Worm (Caenorhabditis elegans) whole organism, L4 larva: ENCODE measurements around the gene sms-3.

ENCODE experiments used
- Y105C5A.15 ChIP-seq: fragments of 200-800 bp; sonication (Bioruptor generic); IDR thresholded peaks from 2 replicates; pipeline ENCODE4 v1.3.6; 2022; ENCODE audit warnings: missing genetic modification characterization, missing compliant biosample characterization
- Y48G9A.11 ChIP-seq: fragments of 200-800 bp; sonication (Bioruptor generic); IDR thresholded peaks from 2 replicates; pipeline ENCODE4 v1.3.6; 2022; ENCODE audit warnings: missing genetic modification reagents, missing genetic modification characterization, missing compliant biosample characterization
- ceh-32 ChIP-seq: sonication (generic microtip); optimal IDR thresholded peaks from 2 replicates; lab custom pipeline; 2016; ENCODE audit warnings: mild to moderate bottlenecking, missing genetic modification characterization, missing compliant biosample characterization; ENCODE audit not compliant: poor library complexity
- dve-1 ChIP-seq: sonication (generic microtip); optimal IDR thresholded peaks from 2 replicates; lab custom pipeline; 2017; ENCODE audit warnings: antibody characterized with exemption, mild to moderate bottlenecking, missing genetic modification characterization, missing compliant biosample characterization; ENCODE audit not compliant: insufficient read depth
- fos-1 ChIP-seq: fragments of 150-350 bp; optimal IDR thresholded peaks from 2 replicates; lab custom pipeline; 2014; ENCODE audit warnings: missing biosample characterization, missing genetic modification characterization
- lir-3 ChIP-seq: sonication (generic microtip); optimal IDR thresholded peaks from 2 replicates; lab custom pipeline; 2016; ENCODE audit warnings: mild to moderate bottlenecking, missing genetic modification characterization, missing compliant biosample characterization
- lsy-2 ChIP-seq, 2 experiments: fragments of 150-350 bp in 1 of 2; sonication (generic microtip) in 1 of 2; optimal IDR thresholded peaks; 2 replicates each; lab custom pipeline; 2014 to 2017; ENCODE audit warnings: missing biosample characterization in 2 of 2, missing genetic modification characterization in 2 of 2
- mes-2 ChIP-seq: sonication (generic microtip); optimal IDR thresholded peaks from 2 replicates; lab custom pipeline; 2016; ENCODE audit warnings: missing genotype, mild to moderate bottlenecking, missing genetic modification characterization, missing compliant biosample characterization; ENCODE audit not compliant: poor library complexity, severe bottlenecking
- nhr-28 ChIP-seq: fragments of 150-350 bp; optimal IDR thresholded peaks from 2 replicates; lab custom pipeline; 2014; ENCODE audit warnings: missing biosample characterization, missing genetic modification characterization
- nhr-41 ChIP-seq: fragments of 200-800 bp; sonication (Bioruptor generic); IDR thresholded peaks from 2 replicates; pipeline ENCODE4 v1.3.6; 2022; ENCODE audit warnings: missing genetic modification reagents, missing genetic modification characterization, missing compliant biosample characterization
- php-3 ChIP-seq: fragments of 200-800 bp; sonication (Bioruptor generic); IDR thresholded peaks from 2 replicates; pipeline ENCODE4 v1.3.6; 2022; ENCODE audit warnings: missing genetic modification reagents, missing genetic modification characterization, missing compliant biosample characterization
- sdz-12 ChIP-seq: fragments of 200-800 bp; sonication (Bioruptor generic); optimal IDR thresholded peaks from 2 replicates; lab custom pipeline; 2018; ENCODE audit warnings: mild to moderate bottlenecking, missing genetic modification characterization, missing compliant biosample characterization
- snpc-4 ChIP-seq: fragments of 150-350 bp; optimal IDR thresholded peaks from 2 replicates; lab custom pipeline; 2014; ENCODE audit warnings: missing biosample characterization, missing genetic modification characterization
- ztf-11 ChIP-seq: fragments of 150-350 bp; optimal IDR thresholded peaks from 2 replicates; lab custom pipeline; 2014; ENCODE audit warnings: missing biosample characterization, missing genetic modification characterization

DNA sequence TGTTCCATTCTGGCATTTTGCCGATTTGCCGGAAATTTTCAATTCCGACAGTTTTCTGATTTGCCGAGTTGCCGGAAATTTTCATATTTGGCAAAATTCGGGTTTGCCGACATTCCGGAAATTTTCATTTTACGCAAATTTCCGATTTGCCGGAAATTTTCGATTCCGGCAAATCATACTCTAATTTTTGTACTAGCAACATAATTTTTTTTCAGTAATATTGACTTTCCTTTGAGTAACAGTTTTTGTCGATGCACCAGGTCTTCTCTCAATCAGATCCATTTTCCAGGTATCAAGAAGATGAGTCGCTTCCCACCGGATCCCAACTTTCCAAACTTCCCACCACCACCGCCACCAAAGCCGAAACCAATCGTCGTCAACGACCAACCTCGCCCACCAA lies 40.2 kb upstream of the sms-3 start, which contains the start of gene Y22D7AL.3:
- TF ChIP-seq fos-1 (tag; lab: Kevin White, UChicago) = no peak
- TF ChIP-seq lsy-2 (tag; optimal IDR thresholded peaks at IDR 0.05; lab: Kevin White, UChicago) = no peak
- no peak for TF ChIP-seq nhr-28 (tag; lab: Kevin White, UChicago)
- TF ChIP-seq Y105C5A.15 (GFP tag; lab: Robert Waterston, UW) = no peak
- no peak for TF ChIP-seq Y48G9A.11
- TF ChIP-seq snpc-4 (tag; lab: Kevin White, UChicago) = no peak
- no peak for TF ChIP-seq mes-2 (tag; lab: Kevin White, UChicago)
- TF ChIP-seq sdz-12 (GFP tag; lab: Kevin White, UChicago) = no peak
- TF ChIP-seq nhr-41 = no peak
- TF ChIP-seq dve-1 (tag; lab: Kevin White, UChicago) = no peak
- no peak for TF ChIP-seq ztf-11 (tag; lab: Kevin White, UChicago)
- no peak for TF ChIP-seq lir-3 (tag; lab: Kevin White, UChicago)
- TF ChIP-seq php-3 = no peak
- TF ChIP-seq ceh-32 (tag; lab: Kevin White, UChicago) = no peak
